Worm (Caenorhabditis elegans) whole organism, L2 larva: ENCODE results near the gene F47D12.3.

Source experiments
- ama-1 ChIP-seq: fragments of 150-350 bp; optimal IDR thresholded peaks from 2 replicates; lab custom pipeline; 2018; ENCODE audit warnings: inconsistent platforms
- elt-3 ChIP-seq: sonication (generic microtip); optimal IDR thresholded peaks from 2 replicates; lab custom pipeline; 2017; ENCODE audit warnings: missing biosample characterization, missing genetic modification characterization
- skn-1 ChIP-seq: sonication (generic microtip); optimal IDR thresholded peaks from 2 replicates; lab custom pipeline; 2017; ENCODE audit warnings: missing biosample characterization, missing genetic modification characterization
- unc-39 ChIP-seq: fragments of 150-350 bp; optimal IDR thresholded peaks from 2 replicates; lab custom pipeline; 2014; ENCODE audit warnings: missing biosample characterization, missing genetic modification characterization
- ztf-4 ChIP-seq: fragments of 150-350 bp; optimal IDR thresholded peaks from 2 replicates; lab custom pipeline; 2014; ENCODE audit warnings: missing biosample characterization, missing genetic modification characterization

- no peak for TF ChIP-seq ama-1
- no peak for TF ChIP-seq unc-39 (tag; lab: Kevin White, UChicago)
- TF ChIP-seq skn-1 (tag; lab: Kevin White, UChicago), result no peak
- TF ChIP-seq elt-3 (tag; lab: Kevin White, UChicago), result no peak
- TF ChIP-seq ztf-4 (tag; lab: Kevin White, UChicago), result no peak
These were observed 46.8 kb upstream of the F47D12.3 start, which contains the start of gene amdh-1 for ce11 chrIII:6251511-6251910.
